Worm (Caenorhabditis elegans): ENCODE measurements around the gene bcat-1.

DNA sequence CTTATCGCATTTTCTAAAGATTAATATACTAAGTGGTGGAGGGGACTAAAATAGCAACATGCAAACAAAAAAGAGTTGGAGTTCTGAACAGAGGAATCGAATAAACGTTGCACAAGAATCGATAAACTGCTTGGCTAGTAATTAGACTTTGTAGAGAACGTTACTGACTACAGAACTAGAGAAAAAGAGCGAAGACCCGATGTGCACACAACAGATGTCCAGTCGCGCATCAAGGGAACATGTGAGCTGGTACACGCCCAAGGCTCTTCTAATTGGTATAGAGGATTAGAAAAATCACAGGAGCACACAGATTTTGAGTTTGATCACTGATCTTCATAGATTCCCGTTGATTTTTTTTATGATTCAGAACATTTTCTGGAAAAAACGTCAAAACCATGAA is 23.1 kb upstream of the bcat-1 start:
- TF ChIP-seq ceh-28 (tag; optimal IDR thresholded peaks at IDR 0.05) (no peak), ceh-82 (tag; optimal IDR thresholded peaks at IDR 0.05) (no peak), egl-5 (tag; optimal IDR thresholded peaks at IDR 0.05) (no peak), ZK546.5 (tag; optimal IDR thresholded peaks at IDR 0.05) (no peak), ztf-11 (tag; optimal IDR thresholded peaks at IDR 0.05) (no peak)
